Worm (Caenorhabditis elegans): Measurements from ENCODE around the gene rpm-1.

- TF ChIP-seq lin-13 (tag; optimal IDR thresholded peaks at IDR 0.05): no peak
- TF ChIP-seq nhr-76 (tag; optimal IDR thresholded peaks at IDR 0.05): no peak
- no peak for TF ChIP-seq nhr-28 (tag; optimal IDR thresholded peaks at IDR 0.05)
- TF ChIP-seq mep-1 (tag; optimal IDR thresholded peaks at IDR 0.05): no peak
- no peak for TF ChIP-seq unc-62 (GFP tag; optimal IDR thresholded peaks at IDR 0.05)
- no peak for TF ChIP-seq elt-1 (tag; optimal IDR thresholded peaks at IDR 0.05; ENCODE audit: borderline replicate concordance, insufficient read depth)
Measured at ce11 chrV:8768481-8768959, 51.2 kb downstream of the rpm-1 start, which contains the start of gene B0507.3.

Measured in whole organism, mixed stage, embryonic.